Worm (Caenorhabditis elegans) whole organism, L1 larva: ENCODE data around the gene sod-5.

ENCODE experiments used
- blmp-1 ChIP-seq: fragments of 150-350 bp; optimal IDR thresholded peaks from 2 replicates; lab custom pipeline; 2014; ENCODE audit warnings: missing biosample characterization, missing genetic modification characterization
- fkh-10 ChIP-seq: sonication (generic microtip); optimal IDR thresholded peaks from 2 replicates; lab custom pipeline; 2017; ENCODE audit warnings: missing biosample characterization, missing genetic modification reagents, missing genetic modification characterization
- lin-13 ChIP-seq: fragments of 150-350 bp; optimal IDR thresholded peaks from 2 replicates; lab custom pipeline; 2014; ENCODE audit warnings: missing biosample characterization, missing genetic modification reagents, missing genetic modification characterization
- mep-1 ChIP-seq: fragments of 150-350 bp; optimal IDR thresholded peaks from 2 replicates; lab custom pipeline; 2014; ENCODE audit warnings: missing biosample characterization, missing genetic modification characterization
- nhr-11 ChIP-seq: fragments of 150-350 bp; optimal IDR thresholded peaks from 2 replicates; lab custom pipeline; 2014; ENCODE audit warnings: missing biosample characterization, missing genetic modification characterization
- nhr-237 ChIP-seq: fragments of 150-350 bp; optimal IDR thresholded peaks from 2 replicates; lab custom pipeline; 2014; ENCODE audit warnings: missing biosample characterization, missing genetic modification characterization
- nhr-77 ChIP-seq: fragments of 150-350 bp; optimal IDR thresholded peaks from 2 replicates; lab custom pipeline; 2014; ENCODE audit warnings: missing biosample characterization, missing genetic modification characterization
- zip-4 ChIP-seq: fragments of 200-800 bp; sonication (Bioruptor generic); optimal IDR thresholded peaks from 2 replicates; lab custom pipeline; 2018; ENCODE audit warnings: mild to moderate bottlenecking, missing genetic modification characterization, moderate library complexity, missing compliant biosample characterization

DNA sequence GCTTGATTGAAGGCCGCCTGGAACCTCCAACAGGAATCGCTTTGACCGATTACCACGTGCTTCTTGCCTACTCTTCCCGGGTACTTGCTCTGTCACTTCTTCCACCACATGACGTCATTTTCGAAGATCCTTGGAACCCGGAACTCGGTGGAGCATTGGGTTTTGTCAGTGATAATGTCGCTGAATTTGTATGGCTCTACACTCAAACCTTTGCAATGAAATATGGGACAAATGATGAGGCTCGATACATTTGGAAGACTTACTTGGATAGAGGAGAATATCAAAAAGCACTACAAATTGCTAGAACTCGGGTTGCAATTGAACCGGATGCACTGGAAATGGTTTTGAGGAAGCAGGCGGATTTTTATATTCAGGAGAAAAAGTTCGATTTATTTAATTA, 45.4 kb downstream of the sod-5 start:
- TF ChIP-seq fkh-10 (GFP tag; lab: Kevin White, UChicago) (no peak), nhr-237 (tag; lab: Kevin White, UChicago) (no peak), zip-4 (no peak), lin-13 (GFP tag; lab: Kevin White, UChicago) (no peak), nhr-77 (no peak), mep-1 (tag; lab: Kevin White, UChicago) (no peak), blmp-1 (tag; lab: Kevin White, UChicago) (no peak), nhr-11 (tag; lab: Kevin White, UChicago) (no peak)
